Fruit fly (Drosophila melanogaster) whole organism, embryonic: ENCODE results near the gene CG18135.

Experiments
- ATbp ChIP-seq: fragments of 200-800 bp; sonication (Bioruptor generic); optimal IDR thresholded peaks from 2 replicates; lab custom pipeline; 2017; ENCODE audit warnings: missing biosample characterization, mild to moderate bottlenecking, missing genetic modification characterization, missing genetic modification reagents
- Aef1 ChIP-seq: fragments of 200-800 bp; sonication (Bioruptor generic); IDR thresholded peaks from 3 replicates; pipeline ENCODE4 v1.3.6; 2022; ENCODE audit warnings: missing biosample characterization, missing genetic modification characterization
- Atf-2 ChIP-seq: fragments of 200-800 bp; sonication (Bioruptor generic); optimal IDR thresholded peaks from 2 replicates; lab custom pipeline; 2016; ENCODE audit warnings: missing biosample characterization, missing genetic modification characterization
- B-H2 ChIP-seq: fragments of 200-800 bp; sonication (Bioruptor generic); optimal IDR thresholded peaks from 2 replicates; lab custom pipeline; 2018; ENCODE audit warnings: missing biosample characterization, mild to moderate bottlenecking, missing genetic modification characterization
- CG10267 ChIP-seq: fragments of 200-800 bp; sonication (Bioruptor generic); optimal IDR thresholded peaks from 2 replicates; lab custom pipeline; 2018; ENCODE audit warnings: missing biosample characterization, mild to moderate bottlenecking, missing genetic modification characterization, moderate library complexity
- CG10462 ChIP-seq: fragments of 200-800 bp; sonication (Bioruptor generic); optimal IDR thresholded peaks from 2 replicates; lab custom pipeline; 2016; ENCODE audit warnings: missing biosample characterization, missing genetic modification characterization
- CG11247 ChIP-seq: fragments of 200-800 bp; sonication (Bioruptor generic); IDR thresholded peaks from 2 replicates; pipeline ENCODE4 v1.3.6; 2022; ENCODE audit warnings: missing biosample characterization, missing genetic modification characterization
- CG12769 ChIP-seq: fragments of 200-800 bp; sonication (Bioruptor generic); optimal IDR thresholded peaks from 2 replicates; lab custom pipeline; 2019; ENCODE audit warnings: missing biosample characterization, mild to moderate bottlenecking, missing genetic modification characterization, moderate library complexity
- CG16815 ChIP-seq: fragments of 200-800 bp; sonication (Bioruptor generic); optimal IDR thresholded peaks from 3 replicates; lab custom pipeline; 2017; ENCODE audit warnings: missing biosample characterization, mild to moderate bottlenecking, missing genetic modification characterization
- CG17359 ChIP-seq: fragments of 200-800 bp; sonication (Bioruptor generic); optimal IDR thresholded peaks from 3 replicates; lab custom pipeline; 2018; ENCODE audit warnings: missing biosample characterization, mild to moderate bottlenecking, missing genetic modification characterization, moderate library complexity
- CG2120 ChIP-seq: fragments of 200-800 bp; sonication (Bioruptor generic); optimal IDR thresholded peaks from 3 replicates; lab custom pipeline; 2016; ENCODE audit warnings: missing biosample characterization, missing genetic modification characterization
- CG3065 ChIP-seq: fragments of 200-800 bp; sonication (Bioruptor generic); optimal IDR thresholded peaks from 2 replicates; lab custom pipeline; 2016; ENCODE audit warnings: missing biosample characterization, missing genetic modification characterization
- CG31224 ChIP-seq: fragments of 200-800 bp; sonication (Bioruptor generic); IDR thresholded peaks from 2 replicates; pipeline ENCODE4 v1.3.6; 2022; ENCODE audit warnings: missing biosample characterization, missing genetic modification characterization
- CG4360 ChIP-seq: fragments of 200-800 bp; sonication (Bioruptor generic); IDR thresholded peaks from 2 replicates; pipeline ENCODE4 v1.3.6; 2022; ENCODE audit warnings: missing biosample characterization, missing genetic modification characterization
- CG4820 ChIP-seq: fragments of 200-800 bp; sonication (Bioruptor generic); optimal IDR thresholded peaks from 3 replicates; lab custom pipeline; 2016; ENCODE audit warnings: missing biosample characterization, missing genetic modification characterization
- CG6689 ChIP-seq: fragments of 200-800 bp; sonication (Bioruptor generic); IDR thresholded peaks from 2 replicates; pipeline ENCODE4 v1.3.6; 2022; ENCODE audit warnings: missing biosample characterization, missing genetic modification characterization
- CG6765 ChIP-seq: fragments of 200-800 bp; sonication (Bioruptor generic); optimal IDR thresholded peaks from 3 replicates; lab custom pipeline; 2017; ENCODE audit warnings: missing biosample characterization, mild to moderate bottlenecking, missing genetic modification characterization
- CG7987 ChIP-seq: fragments of 200-800 bp; sonication (Bioruptor generic); optimal IDR thresholded peaks from 2 replicates; lab custom pipeline; 2018; ENCODE audit warnings: missing biosample characterization, mild to moderate bottlenecking, missing genetic modification characterization, moderate library complexity
- CG8359 ChIP-seq: fragments of 200-800 bp; sonication (Bioruptor generic); optimal IDR thresholded peaks from 2 replicates; lab custom pipeline; 2017; ENCODE audit warnings: missing biosample characterization, mild to moderate bottlenecking, missing genetic modification characterization, borderline replicate concordance
- Dip2 ChIP-seq: fragments of 200-800 bp; sonication (Bioruptor generic); IDR thresholded peaks from 2 replicates; pipeline ENCODE4 v1.3.6; 2022; ENCODE audit warnings: missing biosample characterization, missing genetic modification characterization
- Dll ChIP-seq: fragments of 200-800 bp; sonication (Bioruptor generic); IDR thresholded peaks from 4 replicates; pipeline ENCODE4 v1.3.6; 2022; ENCODE audit warnings: missing biosample characterization, missing genetic modification characterization; ENCODE audit not compliant: partially characterized antibody
- ERR ChIP-seq: fragments of 200-800 bp; sonication (Bioruptor generic); optimal IDR thresholded peaks from 2 replicates; lab custom pipeline; 2016; ENCODE audit warnings: missing biosample characterization, missing genetic modification characterization
- Ets65A ChIP-seq: fragments of 200-800 bp; sonication (Bioruptor generic); peaks from one replicate; lab custom pipeline; 2016; ENCODE audit warnings: missing biosample characterization, missing genetic modification characterization
- Hmx ChIP-seq: fragments of 200-800 bp; sonication (Bioruptor generic); optimal IDR thresholded peaks from 2 replicates; lab custom pipeline; 2016; ENCODE audit warnings: missing biosample characterization, missing genetic modification characterization
- Hr51 ChIP-seq, 2 experiments: fragments of 200-800 bp; sonication (Bioruptor generic); optimal IDR thresholded peaks; 2 replicates in 1 of 2; 3 replicates in 1 of 2; lab custom pipeline; 2016 to 2018; ENCODE audit warnings: missing biosample characterization in 2 of 2, missing genetic modification characterization in 2 of 2, mild to moderate bottlenecking in 1 of 2, moderate library complexity in 1 of 2
- NFAT ChIP-seq: fragments of 200-800 bp; sonication (Bioruptor generic); IDR thresholded peaks from 2 replicates; pipeline ENCODE4 v1.3.6; 2022; ENCODE audit warnings: missing biosample characterization, missing genetic modification characterization
- Poxn ChIP-seq: fragments of 200-800 bp; sonication (Bioruptor generic); IDR thresholded peaks from 2 replicates; pipeline ENCODE4 v1.3.6; 2022; ENCODE audit warnings: missing biosample characterization, missing genetic modification characterization
- Rx ChIP-seq: fragments of 200-800 bp; sonication (Bioruptor generic); IDR thresholded peaks from 2 replicates; pipeline ENCODE4 v1.3.6; 2022; ENCODE audit warnings: missing biosample characterization, missing genetic modification characterization
- Scr ChIP-seq: fragments of 200-800 bp; sonication (Bioruptor generic); IDR thresholded peaks from 2 replicates; pipeline ENCODE4 v1.3.6; 2022; ENCODE audit warnings: missing biosample characterization, missing genetic modification characterization; ENCODE audit not compliant: partially characterized antibody
- Sin3A ChIP-seq: fragments of >200 bp; optimal IDR thresholded peaks from 2 replicates; lab custom pipeline; 2018
- Xrp1 ChIP-seq: fragments of 200-800 bp; sonication (Bioruptor generic); IDR thresholded peaks from 2 replicates; pipeline ENCODE4 v1.3.6; 2022; ENCODE audit warnings: missing biosample characterization, missing genetic modification characterization
- dmrt11E ChIP-seq: fragments of 200-800 bp; sonication (Bioruptor generic); optimal IDR thresholded peaks from 3 replicates; lab custom pipeline; 2018; ENCODE audit warnings: missing biosample characterization, mild to moderate bottlenecking, missing genetic modification characterization, moderate library complexity
- dpn ChIP-seq, 2 experiments: fragments of 200-800 bp; sonication (Bioruptor generic); optimal IDR thresholded peaks; 3 replicates each; lab custom pipeline; 2016; ENCODE audit warnings: missing biosample characterization in 2 of 2, missing genetic modification characterization in 2 of 2
- exex ChIP-seq: fragments of 200-800 bp; sonication (Bioruptor generic); optimal IDR thresholded peaks from 4 replicates; lab custom pipeline; 2018; ENCODE audit warnings: missing biosample characterization, mild to moderate bottlenecking, missing genetic modification characterization, moderate library complexity
- gce ChIP-seq: fragments of 200-800 bp; sonication (Bioruptor generic); IDR thresholded peaks from 3 replicates; pipeline ENCODE4 v1.3.6; 2022; ENCODE audit warnings: missing biosample characterization, missing genetic modification characterization
- gfzf ChIP-seq: fragments of 200-800 bp; sonication (Bioruptor generic); optimal IDR thresholded peaks from 2 replicates; lab custom pipeline; 2016; ENCODE audit warnings: missing biosample characterization, mild to moderate bottlenecking, missing genetic modification characterization, moderate library complexity
- grau ChIP-seq: fragments of 200-800 bp; optimal IDR thresholded peaks from 3 replicates; lab custom pipeline; 2019; ENCODE audit warnings: missing biosample characterization, mild to moderate bottlenecking, missing genetic modification characterization, moderate library complexity
- gsb-n ChIP-seq: fragments of 200-800 bp; sonication (Bioruptor generic); optimal IDR thresholded peaks from 3 replicates; lab custom pipeline; 2018; ENCODE audit warnings: missing biosample characterization, mild to moderate bottlenecking, missing genetic modification characterization
- hth ChIP-seq: fragments of >200 bp; optimal IDR thresholded peaks from 2 replicates; lab custom pipeline; 2017; ENCODE audit warnings: inconsistent platforms
- insv ChIP-seq, 2 experiments: fragments of 200-800 bp; sonication (Bioruptor generic); optimal IDR thresholded peaks; 3 replicates each; lab custom pipeline; 2016 to 2018; ENCODE audit warnings: missing biosample characterization in 2 of 2, missing genetic modification characterization in 2 of 2
- lab ChIP-seq: fragments of 200-800 bp; sonication (Bioruptor generic); optimal IDR thresholded peaks from 3 replicates; lab custom pipeline; 2017; ENCODE audit warnings: missing biosample characterization, missing genetic modification characterization, mild to moderate bottlenecking, moderate library complexity, missing genetic modification reagents
- luna ChIP-seq: fragments of 200-800 bp; sonication (Bioruptor generic); optimal IDR thresholded peaks from 2 replicates; lab custom pipeline; 2016; ENCODE audit warnings: missing biosample characterization, missing genetic modification characterization
- pan ChIP-seq, 4 experiments: fragments of >200 bp in 3 of 4; fragments of 200-800 bp in 1 of 4; sonication (Bioruptor generic) in 1 of 4; optimal IDR thresholded peaks in 3 of 4; IDR thresholded peaks in 1 of 4; 2 replicates each; pipeline versions ENCODE4 v1.3.6 to Lab custom; 2017 to 2022; ENCODE audit warnings: missing biosample characterization in 2 of 4, missing genetic modification characterization in 2 of 4, mixed read lengths in 1 of 4
- slbo ChIP-seq: fragments of 200-800 bp; sonication (Bioruptor generic); IDR thresholded peaks from 2 replicates; pipeline ENCODE4 v1.3.6; 2022; ENCODE audit warnings: missing biosample characterization, missing genetic modification characterization
- so ChIP-seq: fragments of 200-800 bp; sonication (Bioruptor generic); IDR thresholded peaks from 3 replicates; pipeline ENCODE4 v1.3.6; 2022; ENCODE audit warnings: missing biosample characterization, missing genetic modification characterization
- tap ChIP-seq: fragments of 200-800 bp; optimal IDR thresholded peaks from 3 replicates; lab custom pipeline; 2019; ENCODE audit warnings: missing biosample characterization, mild to moderate bottlenecking, missing genetic modification characterization, moderate library complexity
- tin ChIP-seq: fragments of 200-800 bp; sonication (Bioruptor generic); optimal IDR thresholded peaks from 3 replicates; lab custom pipeline; 2016; ENCODE audit warnings: missing biosample characterization, missing genetic modification characterization
- tll ChIP-seq, 2 experiments: fragments of 200-800 bp in 1 of 2; fragments of >200 bp in 1 of 2; sonication (Bioruptor generic) in 1 of 2; optimal IDR thresholded peaks; 2 replicates each; lab custom pipeline; 2017 to 2019; ENCODE audit warnings: missing biosample characterization in 2 of 2, missing genetic modification characterization in 2 of 2, mild to moderate bottlenecking in 1 of 2, moderate library complexity in 1 of 2
- zf30C ChIP-seq: fragments of 200-800 bp; sonication (Bioruptor generic); optimal IDR thresholded peaks from 3 replicates; lab custom pipeline; 2018; ENCODE audit warnings: missing biosample characterization, mild to moderate bottlenecking, missing genetic modification characterization

The CG18135 gene

DNA sequence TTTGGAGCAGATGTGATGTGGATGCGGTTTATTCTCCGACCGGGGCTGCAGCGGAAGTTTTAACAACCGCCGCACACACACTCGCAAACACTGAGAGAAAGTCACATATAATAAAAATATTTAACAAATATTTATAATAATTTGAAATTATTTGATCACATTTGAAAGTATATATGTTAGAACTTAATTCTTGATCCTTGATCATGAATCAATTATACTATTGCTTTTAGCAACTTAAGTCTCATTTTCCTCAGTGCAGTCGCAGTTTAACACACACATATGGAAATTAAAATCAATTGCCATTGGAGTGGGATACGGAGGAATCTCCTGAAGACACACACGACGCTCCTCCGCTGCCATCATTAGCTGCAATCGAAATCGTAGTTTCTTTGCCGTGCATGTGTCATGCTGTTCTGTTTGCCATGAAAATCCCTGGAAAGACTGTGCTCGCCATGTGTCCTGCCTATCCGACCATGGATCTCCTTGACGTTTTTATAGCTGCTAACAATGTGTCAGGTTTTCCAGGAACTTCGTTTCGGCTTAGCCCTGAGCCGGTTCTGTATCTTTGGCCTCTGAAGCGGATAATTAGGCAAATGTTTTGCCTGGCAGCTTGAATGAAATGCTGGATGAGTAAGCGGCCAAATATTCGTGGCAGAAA lies 35.2 kb upstream of the CG18135 start (continued):
- TF ChIP-seq CG10267 (peak; percentile 82), Dll (no peak), dmrt11E (tag; lab: Kevin White, UChicago) (peak; percentile 96), zf30C (peak; percentile 93), Scr (no peak), tap (tag; lab: Kevin White, UChicago) (peak; percentile 57), luna (GFP tag; lab: Kevin White, UChicago) (no peak), ERR (GFP tag; lab: Kevin White, UChicago) (no peak), CG4360 (peak; percentile 46; the same call in 1 of the 2 replicates), tin (GFP tag; lab: Kevin White, UChicago) (peak; percentile 69), Sin3A (lab: Kevin White, UChicago) (no peak), CG12769 (no peak), Poxn (GFP tag; lab: Robert Waterston, UW) (no peak), CG7987 (GFP tag; lab: Kevin White, UChicago) (no peak), grau (tag; lab: Kevin White, UChicago) (peak; percentile 74), lab (GFP tag; lab: Kevin White, UChicago) (peak; percentile 31), pan (optimal IDR thresholded peaks at IDR 0.05; lab: Kevin White, UChicago) (no peak), pan (GFP tag; optimal IDR thresholded peaks at IDR 0.05 in 1 of 2, IDR thresholded peaks at IDR 0.05 in 1 of 2) (peak in 1 of 2 experiments; percentile 48), Ets65A (peak; percentile 83), ATbp (GFP tag; lab: Kevin White, UChicago) (peak; percentile 53), CG4820 (peak; percentile 70), Hr51 (GFP tag; optimal IDR thresholded peaks at IDR 0.05; lab: Kevin White, UChicago) (peak in 1 of 2 experiments; percentile 59), Atf-2 (GFP tag; lab: Kevin White, UChicago) (no peak), CG3065 (no peak), gfzf (no peak), so (GFP tag; lab: Robert Waterston, UW) (peak; percentile 15; the same call in 1 of the 3 replicates), slbo (GFP tag; lab: Robert Waterston, UW) (no peak), CG17359 (tag; lab: Kevin White, UChicago) (peak; percentile 76), CG31224 (GFP tag; lab: Robert Waterston, UW) (no peak), dpn (GFP tag; optimal IDR thresholded peaks at IDR 0.05; lab: Kevin White, UChicago) (peak in 1 of 2 experiments; percentile 58), CG11247 (GFP tag; lab: Robert Waterston, UW) (0 out of 2 replicates have a peak, but pooled peaks have one; percentile 28), Dip2 (GFP tag; lab: Robert Waterston, UW) (no peak), Aef1 (no peak), gce (GFP tag; lab: Robert Waterston, UW) (peak; percentile 78), insv (GFP tag; optimal IDR thresholded peaks at IDR 0.05; lab: Kevin White, UChicago) (no peak), CG10462 (GFP tag; lab: Kevin White, UChicago) (peak; percentile 65), Xrp1 (GFP tag; lab: Robert Waterston, UW) (peak; percentile 93), CG6689 (peak; percentile 84), hth (lab: Kevin White, UChicago) (no peak), CG6765 (GFP tag; lab: Kevin White, UChicago) (no peak), CG2120 (GFP tag; lab: Kevin White, UChicago) (no peak), Hmx (no peak), CG16815 (GFP tag; lab: Kevin White, UChicago) (peak; percentile 72), B-H2 (no peak), Rx (GFP tag; lab: Robert Waterston, UW) (0 out of 2 replicates have a peak, but pooled peaks have one; percentile 43), CG8359 (GFP tag; lab: Kevin White, UChicago) (peak; percentile 70), tll (GFP tag; optimal IDR thresholded peaks at IDR 0.05; lab: Kevin White, UChicago) (peak in 1 of 2 experiments; percentile 52), NFAT (no peak), gsb-n (peak; percentile 86), exex (tag; lab: Kevin White, UChicago) (no peak)
